Worm (Caenorhabditis elegans) whole organism, L2 larva: Measurements from ENCODE around the gene F10C1.3.
A peak's percentile ranks its signal among the peaks of the same experiment; 100 is the strongest.

Experiments
- F13H6.1 ChIP-seq: sonication (generic microtip); optimal IDR thresholded peaks from 2 replicates; lab custom pipeline; 2016; ENCODE audit warnings: missing genetic modification characterization, missing compliant biosample characterization
- R02D3.7 ChIP-seq: fragments of 150-350 bp; optimal IDR thresholded peaks from 2 replicates; lab custom pipeline; 2014; ENCODE audit warnings: missing biosample characterization, missing genetic modification characterization
- Y55F3AM.14 ChIP-seq: fragments of 200-800 bp; sonication (Bioruptor generic); optimal IDR thresholded peaks from 2 replicates; lab custom pipeline; 2018; ENCODE audit warnings: mild to moderate bottlenecking, missing genetic modification characterization, missing compliant biosample characterization
- alr-1 ChIP-seq: fragments of 150-350 bp; optimal IDR thresholded peaks from 2 replicates; lab custom pipeline; 2014; ENCODE audit warnings: missing biosample characterization, missing genetic modification characterization
- aly-2 ChIP-seq: fragments of 150-350 bp; optimal IDR thresholded peaks from 2 replicates; lab custom pipeline; 2014; ENCODE audit warnings: missing biosample characterization, missing genetic modification characterization
- ama-1 ChIP-seq: fragments of 150-350 bp; optimal IDR thresholded peaks from 2 replicates; lab custom pipeline; 2018; ENCODE audit warnings: inconsistent platforms
- crh-2 ChIP-seq: sonication (generic microtip); optimal IDR thresholded peaks from 2 replicates; lab custom pipeline; 2017; ENCODE audit warnings: missing biosample characterization, missing genetic modification characterization
- dmd-4 ChIP-seq: sonication (generic microtip); optimal IDR thresholded peaks from 2 replicates; lab custom pipeline; 2017; ENCODE audit warnings: missing biosample characterization, missing genetic modification characterization
- egl-27 ChIP-seq: sonication (generic microtip); optimal IDR thresholded peaks from 3 replicates; lab custom pipeline; 2017; ENCODE audit warnings: missing biosample characterization, missing genetic modification reagents, missing genetic modification characterization
- fos-1 ChIP-seq: fragments of 150-350 bp; optimal IDR thresholded peaks from 2 replicates; lab custom pipeline; 2014; ENCODE audit warnings: missing biosample characterization, missing genetic modification characterization
- gmeb-1 ChIP-seq: fragments of 150-350 bp; optimal IDR thresholded peaks from 2 replicates; lab custom pipeline; 2014; ENCODE audit warnings: missing biosample characterization, missing genetic modification characterization
- lin-39 ChIP-seq: fragments of 150-350 bp; optimal IDR thresholded peaks from 2 replicates; lab custom pipeline; 2014; ENCODE audit warnings: missing biosample characterization, missing genetic modification reagents, missing genetic modification characterization
- mab-5 ChIP-seq: fragments of 150-350 bp; optimal IDR thresholded peaks from 2 replicates; lab custom pipeline; 2014; ENCODE audit warnings: missing biosample characterization, missing genetic modification characterization
- nhr-12 ChIP-seq: fragments of 150-350 bp; optimal IDR thresholded peaks from 2 replicates; lab custom pipeline; 2014; ENCODE audit warnings: missing biosample characterization, missing genetic modification characterization
- nhr-21 ChIP-seq: fragments of 150-350 bp; optimal IDR thresholded peaks from 2 replicates; lab custom pipeline; 2014; ENCODE audit warnings: missing biosample characterization, missing genetic modification characterization
- nhr-23 ChIP-seq: fragments of 150-350 bp; optimal IDR thresholded peaks from 2 replicates; lab custom pipeline; 2014; ENCODE audit warnings: missing biosample characterization, missing genetic modification reagents, missing genetic modification characterization
- nhr-77 ChIP-seq: fragments of 150-350 bp; optimal IDR thresholded peaks from 2 replicates; lab custom pipeline; 2014; ENCODE audit warnings: missing biosample characterization, missing genetic modification characterization
- peb-1 ChIP-seq: fragments of 150-350 bp; optimal IDR thresholded peaks from 2 replicates; lab custom pipeline; 2014; ENCODE audit warnings: missing biosample characterization, missing genetic modification characterization
- sem-4 ChIP-seq: fragments of 150-350 bp; optimal IDR thresholded peaks from 2 replicates; lab custom pipeline; 2014; ENCODE audit warnings: missing biosample characterization, missing genetic modification reagents, missing genetic modification characterization
- skn-1 ChIP-seq: sonication (generic microtip); optimal IDR thresholded peaks from 2 replicates; lab custom pipeline; 2017; ENCODE audit warnings: missing biosample characterization, missing genetic modification characterization
- sma-3 ChIP-seq: sonication (generic microtip); optimal IDR thresholded peaks from 2 replicates; lab custom pipeline; 2016; ENCODE audit warnings: missing genetic modification reagents, missing genetic modification characterization, missing compliant biosample characterization
- sma-9 ChIP-seq, 2 experiments: fragments of 150-350 bp in 1 of 2; sonication (generic microtip) in 1 of 2; optimal IDR thresholded peaks; 2 replicates each; lab custom pipeline; 2014 to 2016; ENCODE audit warnings: missing genetic modification characterization in 2 of 2, mild to moderate bottlenecking in 1 of 2, missing biosample characterization in 1 of 2, missing compliant biosample characterization in 1 of 2, missing genetic modification reagents in 1 of 2, moderate library complexity in 1 of 2
- unc-39 ChIP-seq: fragments of 150-350 bp; optimal IDR thresholded peaks from 2 replicates; lab custom pipeline; 2014; ENCODE audit warnings: missing biosample characterization, missing genetic modification characterization
- unc-55 ChIP-seq: fragments of 150-350 bp; sonication (generic microtip); optimal IDR thresholded peaks from 3 replicates; lab custom pipeline; 2014; ENCODE audit warnings: missing biosample characterization, missing genetic modification reagents, missing genetic modification characterization
- unc-62 ChIP-seq: fragments of 150-350 bp; optimal IDR thresholded peaks from 2 replicates; lab custom pipeline; 2014; ENCODE audit warnings: missing biosample characterization, missing genetic modification reagents, missing genetic modification characterization
- zag-1 ChIP-seq: fragments of 150-350 bp; optimal IDR thresholded peaks from 2 replicates; lab custom pipeline; 2014; ENCODE audit warnings: missing biosample characterization, missing genetic modification characterization
- ztf-1 ChIP-seq: fragments of 200-800 bp; sonication (Bioruptor generic); conservative IDR thresholded peaks from 2 replicates; pipeline ENCODE4 v1.3.6; 2022; ENCODE audit warnings: missing genetic modification characterization, missing compliant biosample characterization
- ztf-11 ChIP-seq: sonication (generic microtip); optimal IDR thresholded peaks from 2 replicates; lab custom pipeline; 2017; ENCODE audit warnings: missing biosample characterization, missing genetic modification characterization
- ztf-4 ChIP-seq: fragments of 150-350 bp; optimal IDR thresholded peaks from 2 replicates; lab custom pipeline; 2014; ENCODE audit warnings: missing biosample characterization, missing genetic modification characterization

F10C1.3 gene

DNA sequence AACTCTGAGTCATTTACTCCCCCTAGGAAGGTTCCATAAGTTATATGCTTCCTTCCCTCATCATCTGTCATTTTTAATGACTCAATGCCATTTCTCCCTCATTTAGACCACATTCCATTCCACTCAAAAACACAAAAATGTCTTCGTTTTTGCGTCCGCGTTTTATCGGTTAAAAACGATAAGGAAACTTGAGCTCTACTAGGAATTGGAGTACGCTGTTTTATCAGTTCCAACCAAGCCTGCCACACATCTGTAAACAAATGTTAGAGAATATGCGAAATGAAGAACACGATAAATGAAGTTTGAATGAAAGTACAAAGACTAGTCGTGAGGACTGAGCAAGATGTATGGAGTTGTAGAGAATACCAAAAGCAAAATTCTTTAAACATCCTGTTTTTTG lies 9.2 kb downstream of the F10C1.3 start:
- TF ChIP-seq dmd-4 = no peak
- peak; percentile 13 for TF ChIP-seq gmeb-1 (tag; lab: Kevin White, UChicago)
- peak; percentile 67 for TF ChIP-seq crh-2 (tag; lab: Kevin White, UChicago)
- TF ChIP-seq fos-1 (tag; lab: Kevin White, UChicago) = peak; percentile 97
- TF ChIP-seq F13H6.1 (tag; lab: Kevin White, UChicago) = peak; percentile 28
- peak; percentile 45 for TF ChIP-seq sma-9 (GFP tag; optimal IDR thresholded peaks at IDR 0.05; lab: Kevin White, UChicago)
- TF ChIP-seq sma-9 (tag; optimal IDR thresholded peaks at IDR 0.05; lab: Kevin White, UChicago) = no peak
- TF ChIP-seq aly-2 (tag; lab: Kevin White, UChicago) = no peak

DNA sequence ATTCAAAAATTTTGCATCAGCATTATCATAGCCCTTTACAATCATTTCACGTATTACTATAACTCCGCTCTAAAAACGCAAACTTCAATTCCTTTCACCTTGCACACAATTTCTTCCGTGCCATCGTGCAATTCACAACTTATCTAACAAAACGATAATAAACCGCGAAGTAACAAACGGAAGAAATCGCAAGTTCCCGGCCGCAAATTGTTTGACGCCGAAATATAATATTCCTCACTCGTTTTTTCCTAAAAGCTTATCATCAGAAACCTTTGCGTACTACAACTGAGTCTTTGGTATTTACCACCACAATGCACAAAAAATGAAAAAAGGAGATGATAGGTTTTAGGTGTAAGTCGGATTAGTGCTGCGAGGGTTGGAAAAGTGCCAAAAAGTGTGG lies 10.2 kb downstream of the F10C1.3 start:
- peak; percentile 82 for TF ChIP-seq fos-1 (tag; lab: Kevin White, UChicago)
- TF ChIP-seq Y55F3AM.14 (GFP tag; lab: Kevin White, UChicago) = no peak
- TF ChIP-seq nhr-77 (tag; lab: Kevin White, UChicago) = no peak
- TF ChIP-seq peb-1 (tag; lab: Kevin White, UChicago) = no peak
- no peak for TF ChIP-seq nhr-23
- TF ChIP-seq, all 48 proteins: peak for 1

DNA sequence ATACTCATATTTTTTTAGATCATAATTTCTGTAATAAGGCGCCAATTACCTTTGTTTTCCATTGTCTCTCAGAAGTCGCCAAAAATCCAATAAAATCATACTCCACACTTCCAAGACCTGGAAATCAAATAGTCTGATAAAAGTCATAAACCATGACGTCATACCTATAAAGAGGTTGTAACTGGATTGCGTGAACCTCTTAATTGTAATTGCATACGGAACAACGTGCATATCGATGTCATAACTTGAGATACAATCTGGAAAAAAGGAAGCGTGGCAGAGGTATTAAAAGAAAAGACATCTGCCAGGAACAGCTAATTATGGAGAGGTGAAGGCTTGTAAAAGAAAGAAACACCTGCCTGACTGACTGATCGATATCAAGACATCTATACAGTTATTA lies 12.5 kb downstream of the F10C1.3 start, which contains the start of gene F10C1.9:
TSS of gene F10C1.9 (minus strand) at position 197 of the 400 bp plus-strand sequence.
- TF ChIP-seq unc-39 (tag; lab: Kevin White, UChicago) (no peak), sma-9 (GFP tag; optimal IDR thresholded peaks at IDR 0.05; lab: Kevin White, UChicago) (peak; percentile 3), sma-9 (tag; optimal IDR thresholded peaks at IDR 0.05; lab: Kevin White, UChicago) (no peak)

DNA sequence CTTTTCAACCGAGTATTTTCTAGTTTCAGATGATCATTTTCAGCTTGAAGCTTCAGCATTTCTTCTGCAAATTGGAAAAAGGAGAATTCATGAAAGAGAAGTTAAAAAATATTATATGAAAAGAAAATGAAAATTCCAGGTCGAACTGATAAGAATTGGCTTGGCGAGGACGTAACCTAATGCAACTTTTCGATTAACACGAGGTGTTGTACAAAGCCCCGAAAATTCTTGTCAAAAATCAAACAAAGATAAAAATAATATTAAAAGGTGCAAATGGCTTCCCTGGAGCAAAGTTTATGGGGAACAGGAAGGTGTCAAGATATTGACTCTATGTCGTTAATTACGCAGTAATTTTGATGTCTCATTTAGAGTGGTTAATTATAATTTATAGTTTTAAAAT lies 13.2 kb downstream of the F10C1.3 start:
- no peak for TF ChIP-seq unc-55 (GFP tag; lab: Kevin White, UChicago)
- TF ChIP-seq sma-3 (GFP tag; lab: Kevin White, UChicago) = no peak
- TF ChIP-seq nhr-23 = no peak
- no peak for TF ChIP-seq unc-62 (GFP tag; lab: Kevin White, UChicago)
- TF ChIP-seq fos-1 (tag; lab: Kevin White, UChicago) = peak; percentile 48
- TF ChIP-seq skn-1 (tag; lab: Kevin White, UChicago) = no peak
- no peak for TF ChIP-seq sem-4 (tag; lab: Kevin White, UChicago)
- TF ChIP-seq Y55F3AM.14 (GFP tag; lab: Kevin White, UChicago) = no peak
- TF ChIP-seq, all 48 proteins: peak for 1

DNA sequence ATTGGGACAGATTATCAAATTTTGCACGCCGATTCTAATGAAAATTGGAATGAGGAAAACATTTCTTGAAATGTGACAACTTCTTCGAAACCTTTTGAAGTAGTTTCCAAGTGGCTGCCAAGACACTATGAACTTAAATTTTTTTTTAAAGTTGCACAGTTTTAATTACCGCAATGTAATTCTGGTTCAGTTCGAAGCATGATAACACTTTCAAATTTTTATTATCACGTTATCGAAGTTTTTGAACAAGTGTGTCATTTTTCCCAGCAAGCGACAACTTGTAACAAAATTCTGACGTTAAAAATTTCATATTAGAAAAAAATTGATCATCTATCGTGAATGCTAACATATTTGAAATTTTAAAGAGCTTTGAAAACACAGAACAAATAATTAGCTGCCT lies 14.8 kb downstream of the F10C1.3 start:
- TF ChIP-seq fos-1 (tag; lab: Kevin White, UChicago) (peak; percentile 46), ztf-4 (tag; lab: Kevin White, UChicago) (no peak)

DNA sequence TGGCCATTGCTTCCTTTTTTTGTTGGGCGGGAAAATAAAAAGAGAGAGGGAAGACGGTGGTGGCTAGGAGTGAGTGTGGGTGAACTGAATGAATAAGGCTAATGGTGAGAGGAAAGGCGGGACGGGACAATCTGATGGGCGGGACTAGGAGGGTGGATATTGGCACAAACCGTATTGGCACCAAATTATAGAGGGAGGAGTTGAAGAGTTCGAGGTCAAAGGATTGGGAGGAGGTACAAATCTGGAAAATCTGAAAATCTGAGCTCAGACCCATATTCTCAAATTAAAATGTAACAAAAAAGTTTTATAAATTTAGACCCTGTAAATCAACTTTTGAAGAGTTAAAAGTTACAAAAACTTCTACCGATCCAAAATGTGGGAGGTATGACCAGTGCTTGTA lies 18.8 kb downstream of the F10C1.3 start, which contains the start of gene hlh-14:
TSS of gene hlh-14 (minus strand) at position 101 of the 400 bp plus-strand sequence.
- TF ChIP-seq peb-1 (tag; lab: Kevin White, UChicago) (no peak), sma-3 (GFP tag; lab: Kevin White, UChicago) (no peak), unc-39 (tag; lab: Kevin White, UChicago) (no peak), gmeb-1 (tag; lab: Kevin White, UChicago) (no peak), aly-2 (tag; lab: Kevin White, UChicago) (no peak), ama-1 (lab: Kevin White, UChicago) (no peak), skn-1 (tag; lab: Kevin White, UChicago) (no peak), ztf-1 (GFP tag; lab: Robert Waterston, UW) (no peak), egl-27 (tag; lab: Kevin White, UChicago) (no peak), R02D3.7 (tag; lab: Kevin White, UChicago) (no peak), nhr-12 (tag; lab: Kevin White, UChicago) (no peak), alr-1 (tag; lab: Kevin White, UChicago) (no peak), sma-9 (GFP tag; optimal IDR thresholded peaks at IDR 0.05; lab: Kevin White, UChicago) (no peak), sma-9 (tag; optimal IDR thresholded peaks at IDR 0.05; lab: Kevin White, UChicago) (no peak), nhr-23 (no peak), lin-39 (tag; lab: Kevin White, UChicago) (no peak), nhr-21 (no peak), ztf-11 (tag; lab: Kevin White, UChicago) (no peak), mab-5 (tag; lab: Kevin White, UChicago) (no peak), fos-1 (tag; lab: Kevin White, UChicago) (no peak), zag-1 (no peak)
